Fruit fly (Drosophila melanogaster) whole organism, embryonic: ENCODE measurements around the gene CG32537.

Experiments used
- Abd-B ChIP-seq: fragments of 200-800 bp; sonication (Bioruptor generic); optimal IDR thresholded peaks from 2 replicates; lab custom pipeline; 2018; ENCODE audit warnings: missing biosample characterization, mild to moderate bottlenecking, missing genetic modification characterization, moderate library complexity
- CG11093 ChIP-seq: fragments of 200-800 bp; sonication (Bioruptor generic); IDR thresholded peaks from 3 replicates; pipeline ENCODE4 v1.3.6; 2022; ENCODE audit warnings: missing biosample characterization, missing genetic modification characterization
- CG11696 ChIP-seq: fragments of 200-800 bp; sonication (Bioruptor generic); IDR thresholded peaks from 2 replicates; pipeline ENCODE4 v1.3.6; 2022; ENCODE audit warnings: missing biosample characterization, missing genetic modification characterization
- CG12391 ChIP-seq: fragments of 200-800 bp; sonication (Bioruptor generic); optimal IDR thresholded peaks from 3 replicates; lab custom pipeline; 2018; ENCODE audit warnings: missing biosample characterization, mild to moderate bottlenecking, missing genetic modification characterization, moderate library complexity
- CG12659 ChIP-seq: fragments of 200-800 bp; sonication (Bioruptor generic); optimal IDR thresholded peaks from 3 replicates; lab custom pipeline; 2017; ENCODE audit warnings: mild to moderate bottlenecking, missing biosample characterization, missing genetic modification reagents, missing genetic modification characterization
- CG12942 ChIP-seq: fragments of 200-800 bp; sonication (Bioruptor generic); optimal IDR thresholded peaks from 3 replicates; lab custom pipeline; 2016; ENCODE audit warnings: missing biosample characterization, missing genetic modification characterization
- CG14050 ChIP-seq: fragments of 200-800 bp; sonication (Bioruptor generic); IDR thresholded peaks from 3 replicates; pipeline ENCODE4 v1.3.6; 2022; ENCODE audit warnings: missing biosample characterization, missing genetic modification characterization
- CG16779 ChIP-seq: fragments of 200-800 bp; sonication (Bioruptor generic); IDR thresholded peaks from 2 replicates; pipeline ENCODE4 v1.3.6; 2022; ENCODE audit warnings: missing biosample characterization, missing genetic modification characterization
- CG17568 ChIP-seq: fragments of 200-800 bp; sonication (Bioruptor generic); optimal IDR thresholded peaks from 2 replicates; lab custom pipeline; 2018; ENCODE audit warnings: missing biosample characterization, mild to moderate bottlenecking, missing genetic modification characterization, moderate library complexity
- CG2116 ChIP-seq: fragments of 200-800 bp; sonication (Bioruptor generic); optimal IDR thresholded peaks from 3 replicates; lab custom pipeline; 2018; ENCODE audit warnings: missing biosample characterization, mild to moderate bottlenecking, missing genetic modification characterization
- CG32767 ChIP-seq: fragments of 200-800 bp; sonication (Bioruptor generic); IDR thresholded peaks from 2 replicates; pipeline ENCODE4 v1.3.6; 2022; ENCODE audit warnings: missing biosample characterization, missing genetic modification characterization
- CG34422 ChIP-seq: fragments of 200-800 bp; sonication (Bioruptor generic); IDR thresholded peaks from 3 replicates; pipeline ENCODE4 v1.3.6; 2022; ENCODE audit warnings: missing biosample characterization, missing genetic modification characterization
- CG6175 ChIP-seq: fragments of 200-800 bp; sonication (Bioruptor generic); IDR thresholded peaks from 3 replicates; pipeline ENCODE4 v1.3.6; 2022; ENCODE audit warnings: missing biosample characterization, missing genetic modification characterization
- CG7987 ChIP-seq: fragments of 200-800 bp; sonication (Bioruptor generic); optimal IDR thresholded peaks from 2 replicates; lab custom pipeline; 2018; ENCODE audit warnings: missing biosample characterization, mild to moderate bottlenecking, missing genetic modification characterization, moderate library complexity
- CG8089 ChIP-seq: fragments of 200-800 bp; sonication (Bioruptor generic); optimal IDR thresholded peaks from 3 replicates; lab custom pipeline; 2016; ENCODE audit warnings: missing biosample characterization, missing genetic modification characterization
- CG8765 ChIP-seq: fragments of 200-800 bp; sonication (Bioruptor generic); IDR thresholded peaks from 2 replicates; pipeline ENCODE4 v1.3.6; 2022; ENCODE audit warnings: missing biosample characterization, missing genetic modification characterization
- CHES-1-like ChIP-seq: fragments of 200-800 bp; sonication (Bioruptor generic); optimal IDR thresholded peaks from 2 replicates; lab custom pipeline; 2016; ENCODE audit warnings: missing biosample characterization, missing genetic modification characterization
- D ChIP-seq, 2 experiments: fragments of 200-800 bp in 1 of 2; fragments of >200 bp in 1 of 2; sonication (Bioruptor generic) in 1 of 2; optimal IDR thresholded peaks; 2 replicates in 1 of 2; 3 replicates in 1 of 2; lab custom pipeline; 2017; ENCODE audit warnings: mild to moderate bottlenecking in 1 of 2, missing biosample characterization in 1 of 2, missing genetic modification characterization in 1 of 2, missing genetic modification reagents in 1 of 2
- Dek ChIP-seq: fragments of 200-800 bp; sonication (Bioruptor generic); optimal IDR thresholded peaks from 3 replicates; lab custom pipeline; 2019; ENCODE audit warnings: missing biosample characterization, mild to moderate bottlenecking, missing genetic modification characterization, moderate library complexity
- Dip2 ChIP-seq: fragments of 200-800 bp; sonication (Bioruptor generic); IDR thresholded peaks from 2 replicates; pipeline ENCODE4 v1.3.6; 2022; ENCODE audit warnings: missing biosample characterization, missing genetic modification characterization
- Hr51 ChIP-seq, 2 experiments: fragments of 200-800 bp; sonication (Bioruptor generic); optimal IDR thresholded peaks; 2 replicates in 1 of 2; 3 replicates in 1 of 2; lab custom pipeline; 2016 to 2018; ENCODE audit warnings: missing biosample characterization in 2 of 2, missing genetic modification characterization in 2 of 2, mild to moderate bottlenecking in 1 of 2, moderate library complexity in 1 of 2
- Lpt ChIP-seq: fragments of >200 bp; optimal IDR thresholded peaks from 2 replicates; lab custom pipeline; 2018; ENCODE audit warnings: missing biosample characterization, missing genetic modification characterization
- NC2β ChIP-seq: fragments of 200-800 bp; sonication (Bioruptor generic); optimal IDR thresholded peaks from 2 replicates; lab custom pipeline; 2016; ENCODE audit warnings: missing biosample characterization, missing genetic modification characterization
- Rx ChIP-seq: fragments of 200-800 bp; sonication (Bioruptor generic); IDR thresholded peaks from 2 replicates; pipeline ENCODE4 v1.3.6; 2022; ENCODE audit warnings: missing biosample characterization, missing genetic modification characterization
- Ssrp ChIP-seq: fragments of 200-800 bp; sonication (Bioruptor generic); optimal IDR thresholded peaks from 2 replicates; lab custom pipeline; 2018; ENCODE audit warnings: missing biosample characterization, mild to moderate bottlenecking, missing genetic modification characterization, moderate library complexity
- al ChIP-seq: fragments of 200-800 bp; sonication (Bioruptor generic); IDR thresholded peaks from 2 replicates; pipeline ENCODE4 v1.3.6; 2022; ENCODE audit warnings: missing biosample characterization, missing genetic modification characterization
- az2 ChIP-seq: fragments of 200-800 bp; sonication (Bioruptor generic); optimal IDR thresholded peaks from 3 replicates; lab custom pipeline; 2016; ENCODE audit warnings: missing biosample characterization, missing genetic modification characterization
- bowl ChIP-seq: fragments of 200-800 bp; sonication (Bioruptor generic); IDR thresholded peaks from 2 replicates; pipeline ENCODE4 v1.3.6; 2022; ENCODE audit warnings: missing biosample characterization, missing genetic modification characterization
- chn ChIP-seq: fragments of 200-800 bp; sonication (Bioruptor generic); optimal IDR thresholded peaks from 2 replicates; lab custom pipeline; 2016; ENCODE audit warnings: missing biosample characterization, missing genetic modification characterization
- dmrt11E ChIP-seq: fragments of 200-800 bp; sonication (Bioruptor generic); optimal IDR thresholded peaks from 3 replicates; lab custom pipeline; 2018; ENCODE audit warnings: missing biosample characterization, mild to moderate bottlenecking, missing genetic modification characterization, moderate library complexity
- emc ChIP-seq: fragments of 200-800 bp; sonication (Bioruptor generic); optimal IDR thresholded peaks from 2 replicates; lab custom pipeline; 2016; ENCODE audit warnings: missing biosample characterization, missing genetic modification characterization
- fd96Cb ChIP-seq: fragments of 200-800 bp; sonication (Bioruptor generic); optimal IDR thresholded peaks from 2 replicates; lab custom pipeline; 2018; ENCODE audit warnings: missing biosample characterization, mild to moderate bottlenecking, missing genetic modification characterization, moderate library complexity
- hb ChIP-seq: fragments of 200-800 bp; sonication (Bioruptor generic); IDR thresholded peaks from 3 replicates; pipeline ENCODE4 v1.3.6; 2022; ENCODE audit warnings: missing biosample characterization, missing genetic modification characterization; ENCODE audit not compliant: partially characterized antibody
- inv ChIP-seq: fragments of 200-800 bp; sonication (Bioruptor generic); IDR thresholded peaks from 2 replicates; pipeline ENCODE4 v1.3.6; 2022; ENCODE audit warnings: missing biosample characterization, missing genetic modification characterization; ENCODE audit not compliant: partially characterized antibody
- jing ChIP-seq: fragments of 200-800 bp; sonication (Bioruptor generic); optimal IDR thresholded peaks from 2 replicates; lab custom pipeline; 2018; ENCODE audit warnings: missing biosample characterization, mild to moderate bottlenecking, missing genetic modification characterization
- kah ChIP-seq: fragments of 200-800 bp; sonication (Bioruptor generic); optimal IDR thresholded peaks from 2 replicates; lab custom pipeline; 2018; ENCODE audit warnings: missing biosample characterization, mild to moderate bottlenecking, missing genetic modification characterization
- oc ChIP-seq: fragments of 200-800 bp; sonication (Bioruptor generic); optimal IDR thresholded peaks from 2 replicates; lab custom pipeline; 2018; ENCODE audit warnings: missing biosample characterization, mild to moderate bottlenecking, missing genetic modification characterization, moderate library complexity
- org-1 ChIP-seq: fragments of 200-800 bp; sonication (Bioruptor generic); optimal IDR thresholded peaks from 2 replicates; lab custom pipeline; 2017; ENCODE audit warnings: missing biosample characterization, missing genetic modification characterization
- phol ChIP-seq: fragments of 200-800 bp; sonication (Bioruptor generic); optimal IDR thresholded peaks from 3 replicates; lab custom pipeline; 2018; ENCODE audit warnings: missing biosample characterization, mild to moderate bottlenecking, missing genetic modification characterization, moderate library complexity
- pita ChIP-seq: fragments of 200-800 bp; sonication (Bioruptor generic); optimal IDR thresholded peaks from 2 replicates; lab custom pipeline; 2017; ENCODE audit warnings: missing biosample characterization, mild to moderate bottlenecking, missing genetic modification characterization
- prd ChIP-seq, 3 experiments: fragments of >200 bp in 2 of 3; fragments of 200-800 bp in 1 of 3; sonication (Bioruptor generic) in 1 of 3; optimal IDR thresholded peaks in 2 of 3; IDR thresholded peaks in 1 of 3; 2 replicates in 2 of 3; 3 replicates in 1 of 3; pipeline versions ENCODE4 v1.3.6 to Lab custom; 2017 to 2022; ENCODE audit warnings: missing biosample characterization in 1 of 3, missing genetic modification characterization in 1 of 3
- ranshi ChIP-seq: fragments of 200-800 bp; sonication (Bioruptor generic); IDR thresholded peaks from 2 replicates; pipeline ENCODE4 v1.3.6; 2022; ENCODE audit warnings: missing biosample characterization, missing genetic modification characterization
- sisA ChIP-seq: fragments of 200-800 bp; sonication (Bioruptor generic); IDR thresholded peaks from 2 replicates; pipeline ENCODE4 v1.3.6; 2022; ENCODE audit warnings: missing biosample characterization, missing genetic modification characterization
- sug ChIP-seq: fragments of 200-800 bp; optimal IDR thresholded peaks from 2 replicates; lab custom pipeline; 2019; ENCODE audit warnings: missing biosample characterization, mild to moderate bottlenecking, missing genetic modification characterization, moderate library complexity
- tio ChIP-seq: fragments of 200-800 bp; sonication (Bioruptor generic); optimal IDR thresholded peaks from 2 replicates; lab custom pipeline; 2017; ENCODE audit warnings: missing biosample characterization, missing genetic modification characterization, inconsistent platforms
- toy ChIP-seq: fragments of 200-800 bp; sonication (Bioruptor generic); IDR thresholded peaks from 2 replicates; pipeline ENCODE4 v1.3.6; 2022; ENCODE audit warnings: missing biosample characterization, missing genetic modification characterization
- wdn ChIP-seq: fragments of 200-800 bp; sonication (Bioruptor generic); IDR thresholded peaks from 2 replicates; pipeline ENCODE4 v1.3.6; 2022; ENCODE audit warnings: missing biosample characterization, missing genetic modification characterization
- zen2 ChIP-seq: fragments of 200-800 bp; sonication (Bioruptor generic); IDR thresholded peaks from 3 replicates; pipeline ENCODE4 v1.3.6; 2022; ENCODE audit warnings: missing biosample characterization, missing genetic modification characterization; ENCODE audit not compliant: partially characterized antibody
- zf30C ChIP-seq: fragments of 200-800 bp; sonication (Bioruptor generic); optimal IDR thresholded peaks from 3 replicates; lab custom pipeline; 2018; ENCODE audit warnings: missing biosample characterization, mild to moderate bottlenecking, missing genetic modification characterization

The CG32537 gene

DNA sequence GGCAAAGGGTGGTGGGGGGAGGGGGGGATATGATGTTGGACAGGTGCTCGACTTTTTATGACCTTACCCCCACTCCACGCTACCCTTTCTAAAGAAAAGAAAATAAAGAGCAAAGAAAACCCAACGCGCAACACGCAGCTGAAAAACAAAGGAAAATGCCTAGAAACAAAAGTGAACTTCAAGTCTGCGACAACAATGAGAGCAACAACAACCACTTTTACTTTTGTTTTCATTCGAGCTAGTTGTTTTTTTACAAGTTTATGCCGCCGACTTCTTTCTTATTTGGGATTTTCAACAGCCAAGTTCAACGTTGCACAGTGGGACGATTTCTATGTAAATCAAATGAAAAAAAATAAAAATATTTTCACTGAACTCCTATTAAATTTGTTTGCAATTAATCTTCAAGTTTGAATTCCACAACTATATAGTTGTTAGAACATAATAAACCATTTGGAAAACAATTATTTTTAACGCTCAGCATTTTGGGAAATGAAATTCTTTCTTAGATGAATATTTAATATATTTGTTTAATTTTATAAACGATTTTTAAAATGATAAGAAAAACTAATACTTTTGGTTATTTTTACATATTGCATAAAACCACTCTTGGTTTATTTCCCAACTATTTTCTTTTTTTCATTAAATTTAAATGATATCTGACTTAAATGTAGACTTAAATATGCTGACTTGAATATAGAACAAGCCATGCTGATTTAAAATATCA is 51.6 kb downstream of the CG32537 start (continued):
- peak; percentile 22 for TF ChIP-seq az2
- no peak for TF ChIP-seq CG14050 (GFP tag; lab: Robert Waterston, UW)
- no peak for TF ChIP-seq wdn (GFP tag; lab: Robert Waterston, UW)
- no peak for TF ChIP-seq Rx (GFP tag; lab: Robert Waterston, UW)
- no peak for TF ChIP-seq Dip2 (GFP tag; lab: Robert Waterston, UW)
- TF ChIP-seq jing (GFP tag; lab: Kevin White, UChicago) = no peak
- TF ChIP-seq Lpt (GFP tag; lab: Kevin White, UChicago) = no peak
- TF ChIP-seq prd (optimal IDR thresholded peaks at IDR 0.05; lab: Kevin White, UChicago) = no peak
- TF ChIP-seq prd (GFP tag; IDR thresholded peaks at IDR 0.05; lab: Robert Waterston, UW) = no peak; the same call in 2 of the 3 replicates
- no peak for TF ChIP-seq CG6175 (GFP tag; lab: Robert Waterston, UW)
- TF ChIP-seq Hr51 (GFP tag; optimal IDR thresholded peaks at IDR 0.05; lab: Kevin White, UChicago) = peak in 1 of 2 experiments; percentile 65
- TF ChIP-seq CG12391 (tag; lab: Kevin White, UChicago) = peak; percentile 53
- TF ChIP-seq CG12659 (GFP tag; lab: Kevin White, UChicago) = peak; percentile 44
- TF ChIP-seq sug (tag; lab: Kevin White, UChicago) = no peak
- TF ChIP-seq CG16779 (GFP tag; lab: Robert Waterston, UW) = no peak
- TF ChIP-seq CG7987 = no peak
- no peak for TF ChIP-seq kah (GFP tag; lab: Kevin White, UChicago)
- no peak for TF ChIP-seq inv (GFP tag; lab: Robert Waterston, UW)
- no peak for TF ChIP-seq org-1
- peak; percentile 53 for TF ChIP-seq fd96Cb
- peak; percentile 70 for TF ChIP-seq phol (tag; lab: Kevin White, UChicago)
- TF ChIP-seq emc (GFP tag; lab: Kevin White, UChicago) = no peak
- TF ChIP-seq CHES-1-like (GFP tag; lab: Kevin White, UChicago) = no peak
- TF ChIP-seq CG17568 = no peak
- TF ChIP-seq zf30C = no peak
- TF ChIP-seq chn (GFP tag; lab: Kevin White, UChicago) = no peak
- TF ChIP-seq CG12942 = no peak
- no peak for TF ChIP-seq D (optimal IDR thresholded peaks at IDR 0.05; lab: Kevin White, UChicago)
- peak; percentile 53 for TF ChIP-seq D (GFP tag; optimal IDR thresholded peaks at IDR 0.05; lab: Kevin White, UChicago)
- TF ChIP-seq sisA = no peak
- no peak for TF ChIP-seq bowl
- TF ChIP-seq CG8089 (GFP tag; lab: Kevin White, UChicago) = no peak
- TF ChIP-seq al (GFP tag; lab: Robert Waterston, UW) = no peak
- peak; percentile 7 for TF ChIP-seq CG2116 (GFP tag; lab: Kevin White, UChicago)
- TF ChIP-seq CG8765 = no peak
- no peak for TF ChIP-seq CG11696 (GFP tag; lab: Robert Waterston, UW)
- TF ChIP-seq ranshi (GFP tag; lab: Robert Waterston, UW) = no peak
- no peak for TF ChIP-seq CG34422 (GFP tag; lab: Robert Waterston, UW)
- TF ChIP-seq pita (GFP tag; lab: Kevin White, UChicago) = no peak
- no peak for TF ChIP-seq CG32767 (GFP tag; lab: Robert Waterston, UW)
- TF ChIP-seq Ssrp (tag; lab: Kevin White, UChicago) = peak; percentile 52
- no peak for TF ChIP-seq Abd-B (GFP tag; lab: Kevin White, UChicago)
- TF ChIP-seq toy = no peak
- TF ChIP-seq oc (tag; lab: Kevin White, UChicago) = peak; percentile 12
- no peak for TF ChIP-seq NC2β (GFP tag; lab: Kevin White, UChicago)
- TF ChIP-seq CG11093 = no peak
- TF ChIP-seq dmrt11E (tag; lab: Kevin White, UChicago) = peak; percentile 52
- no peak for TF ChIP-seq zen2
- no peak for TF ChIP-seq hb (GFP tag; lab: Robert Waterston, UW)
- TF ChIP-seq Dek (tag; lab: Kevin White, UChicago) = no peak
- no peak for TF ChIP-seq tio
